Worm (Caenorhabditis elegans) whole organism, midembryonic: ENCODE data around the gene srbc-29.

Experiments used
- cog-1 ChIP-seq: sonication (generic microtip); optimal IDR thresholded peaks from 2 replicates; lab custom pipeline; 2016; ENCODE audit warnings: missing genetic modification characterization, missing compliant biosample characterization
- flt-1 ChIP-seq: fragments of 200-800 bp; sonication (Bioruptor generic); IDR thresholded peaks from 2 replicates; pipeline ENCODE4 v1.3.6; 2022; ENCODE audit warnings: missing genetic modification characterization, missing compliant biosample characterization
- klf-2 ChIP-seq: fragments of 200-800 bp; sonication (Bioruptor generic); conservative IDR thresholded peaks from 2 replicates; pipeline ENCODE4 v1.3.6; 2022; ENCODE audit warnings: missing genetic modification reagents, missing genetic modification characterization, missing compliant biosample characterization
- med-1 ChIP-seq: sonication (generic microtip); optimal IDR thresholded peaks from 2 replicates; lab custom pipeline; 2017; ENCODE audit warnings: missing genetic modification characterization, mild to moderate bottlenecking, missing compliant biosample characterization, antibody characterized with exemption, missing genetic modification reagents; ENCODE audit not compliant: insufficient read depth
- ref-1 ChIP-seq: fragments of 200-800 bp; sonication (Bioruptor generic); conservative IDR thresholded peaks from 2 replicates; pipeline ENCODE4 v1.3.6; 2022; ENCODE audit warnings: missing genetic modification reagents, missing genetic modification characterization, missing compliant biosample characterization
- ztf-23 ChIP-seq: fragments of 200-800 bp; sonication (Bioruptor generic); IDR thresholded peaks from 2 replicates; pipeline ENCODE4 v1.3.6; 2022; ENCODE audit warnings: missing genetic modification reagents, missing genetic modification characterization, missing compliant biosample characterization
- ztf-29 ChIP-seq: fragments of 200-800 bp; sonication (Bioruptor generic); IDR thresholded peaks from 2 replicates; pipeline ENCODE4 v1.3.6; 2022; ENCODE audit warnings: missing genetic modification reagents, missing genetic modification characterization, missing compliant biosample characterization

ce11 chrV:3468436-3468835 is 2.2 kb downstream of the srbc-29 start, which contains the start of gene gst-33:
- TF ChIP-seq ref-1 (GFP tag; lab: Robert Waterston, UW) (no peak), cog-1 (no peak), ztf-23 (GFP tag; lab: Robert Waterston, UW) (no peak), flt-1 (GFP tag; lab: Robert Waterston, UW) (no peak), ztf-29 (GFP tag; lab: Robert Waterston, UW) (no peak), med-1 (GFP tag; lab: Kevin White, UChicago) (no peak), klf-2 (GFP tag; lab: Robert Waterston, UW) (no peak)
